Worm (Caenorhabditis elegans) whole organism, early embryonic: ENCODE data around the gene sdz-28.

Source experiments
- aly-1 ChIP-seq: sonication (generic microtip); optimal IDR thresholded peaks from 2 replicates; lab custom pipeline; 2016; ENCODE audit warnings: missing genetic modification characterization, missing compliant biosample characterization
- ama-1 ChIP-seq: fragments of 150-350 bp; optimal IDR thresholded peaks from 2 replicates; lab custom pipeline; 2014
- flt-1 ChIP-seq: fragments of 200-800 bp; sonication (Bioruptor generic); IDR thresholded peaks from 2 replicates; pipeline ENCODE4 v1.3.6; 2022; ENCODE audit warnings: missing genetic modification characterization, missing compliant biosample characterization
- hnd-1 ChIP-seq: sonication (generic microtip); optimal IDR thresholded peaks from 2 replicates; lab custom pipeline; 2016; ENCODE audit warnings: missing genetic modification characterization, missing compliant biosample characterization
- scrt-1 ChIP-seq: fragments of 200-800 bp; sonication (Bioruptor generic); IDR thresholded peaks from 2 replicates; pipeline ENCODE4 v1.3.6; 2022; ENCODE audit warnings: missing genetic modification characterization, missing compliant biosample characterization
- sea-1 ChIP-seq: fragments of 200-800 bp; sonication (Bioruptor generic); conservative IDR thresholded peaks from 2 replicates; pipeline ENCODE4 v1.3.6; 2022; ENCODE audit warnings: missing genetic modification characterization, missing compliant biosample characterization
- tra-4 ChIP-seq: sonication (generic microtip); optimal IDR thresholded peaks from 2 replicates; lab custom pipeline; 2017; ENCODE audit warnings: missing genetic modification characterization, missing compliant biosample characterization

DNA sequence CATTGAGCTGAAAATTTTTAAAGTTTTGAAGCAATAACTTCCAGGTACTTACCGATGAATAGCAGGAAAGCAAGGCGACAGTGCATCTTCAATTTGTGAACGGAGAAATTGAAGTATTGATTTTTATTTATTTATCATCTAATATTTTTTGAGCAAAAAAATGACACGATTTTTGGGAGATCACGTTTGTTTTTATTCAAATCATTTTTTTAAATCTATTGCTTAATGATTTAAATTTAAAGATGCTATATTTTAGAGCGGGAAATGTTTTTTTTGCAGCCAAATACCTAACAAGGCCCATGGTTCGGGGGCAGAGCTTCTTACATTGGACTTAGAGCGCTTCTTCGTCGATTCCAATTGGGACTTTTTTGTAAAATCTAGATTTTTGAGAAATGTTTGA lies 35.5 kb downstream of the sdz-28 start, which contains the start of gene C33C12.4:
- TF ChIP-seq scrt-1 (no peak), tra-4 (tag; lab: Kevin White, UChicago) (no peak), ama-1 (lab: Kevin White, UChicago) (no peak), sea-1 (no peak), aly-1 (no peak), flt-1 (no peak), hnd-1 (tag; lab: Kevin White, UChicago) (no peak)
